Fruit fly (Drosophila melanogaster) whole organism, embryonic: Measurements from ENCODE around the gene CG6839.

Source experiments
- Bdp1 ChIP-seq: fragments of 200-800 bp; sonication (Bioruptor generic); optimal IDR thresholded peaks from 3 replicates; lab custom pipeline; 2016; ENCODE audit warnings: missing biosample characterization, missing genetic modification characterization
- CG10147 ChIP-seq: fragments of 200-800 bp; sonication (Bioruptor generic); optimal IDR thresholded peaks from 2 replicates; lab custom pipeline; 2019; ENCODE audit warnings: missing biosample characterization, mild to moderate bottlenecking, missing genetic modification characterization, moderate library complexity
- CG10209 ChIP-seq: fragments of 200-800 bp; sonication (Bioruptor generic); optimal IDR thresholded peaks from 3 replicates; lab custom pipeline; 2017; ENCODE audit warnings: missing biosample characterization, mild to moderate bottlenecking, missing genetic modification characterization, missing genetic modification reagents
- CG10654 ChIP-seq: fragments of 200-800 bp; sonication (Bioruptor generic); optimal IDR thresholded peaks from 2 replicates; lab custom pipeline; 2016; ENCODE audit warnings: missing biosample characterization, missing genetic modification characterization
- CG10959 ChIP-seq: fragments of 200-800 bp; sonication (Bioruptor generic); IDR thresholded peaks from 2 replicates; pipeline ENCODE4 v1.3.6; 2022; ENCODE audit warnings: missing biosample characterization, missing genetic modification characterization
- CG10979 ChIP-seq: fragments of 200-800 bp; sonication (Bioruptor generic); optimal IDR thresholded peaks from 2 replicates; lab custom pipeline; 2018; ENCODE audit warnings: missing biosample characterization, mild to moderate bottlenecking, missing genetic modification characterization, moderate library complexity
- CG14441 ChIP-seq: fragments of 200-800 bp; sonication (Bioruptor generic); IDR thresholded peaks from 2 replicates; pipeline ENCODE4 v1.3.6; 2022; ENCODE audit warnings: missing biosample characterization, missing genetic modification characterization
- CG14710 ChIP-seq: fragments of 200-800 bp; sonication (Bioruptor generic); optimal IDR thresholded peaks from 3 replicates; lab custom pipeline; 2019; ENCODE audit warnings: missing biosample characterization, mild to moderate bottlenecking, missing genetic modification characterization, moderate library complexity
- CG15269 ChIP-seq: fragments of 200-800 bp; sonication (Bioruptor generic); optimal IDR thresholded peaks from 2 replicates; lab custom pipeline; 2018; ENCODE audit warnings: missing biosample characterization, mild to moderate bottlenecking, missing genetic modification characterization, moderate library complexity
- CG17328 ChIP-seq: fragments of 200-800 bp; sonication (Bioruptor generic); IDR thresholded peaks from 2 replicates; pipeline ENCODE4 v1.3.6; 2022; ENCODE audit warnings: missing biosample characterization, missing genetic modification characterization
- CG17361 ChIP-seq: fragments of 200-800 bp; sonication (Bioruptor generic); IDR thresholded peaks from 3 replicates; pipeline ENCODE4 v1.3.6; 2022; ENCODE audit warnings: missing biosample characterization, missing genetic modification characterization
- CG17829 ChIP-seq: fragments of 200-800 bp; optimal IDR thresholded peaks from 2 replicates; lab custom pipeline; 2019; ENCODE audit warnings: missing biosample characterization, mild to moderate bottlenecking, missing genetic modification characterization, moderate library complexity
- CG17912 ChIP-seq: fragments of 200-800 bp; sonication (Bioruptor generic); optimal IDR thresholded peaks from 2 replicates; lab custom pipeline; 2018; ENCODE audit warnings: missing biosample characterization, mild to moderate bottlenecking, missing genetic modification characterization
- CG18599 ChIP-seq: fragments of 200-800 bp; sonication (Bioruptor generic); optimal IDR thresholded peaks from 3 replicates; lab custom pipeline; 2017; ENCODE audit warnings: missing biosample characterization, missing genetic modification characterization, mild to moderate bottlenecking, moderate library complexity, missing genetic modification reagents
- CG3281 ChIP-seq: fragments of 200-800 bp; sonication (Bioruptor generic); optimal IDR thresholded peaks from 3 replicates; lab custom pipeline; 2017; ENCODE audit warnings: missing biosample characterization, mild to moderate bottlenecking, missing genetic modification characterization
- CG3995 ChIP-seq: fragments of 200-800 bp; sonication (Bioruptor generic); optimal IDR thresholded peaks from 3 replicates; lab custom pipeline; 2016; ENCODE audit warnings: missing biosample characterization, missing genetic modification characterization
- CG4617 ChIP-seq: fragments of 200-800 bp; sonication (Bioruptor generic); optimal IDR thresholded peaks from 3 replicates; lab custom pipeline; 2016; ENCODE audit warnings: missing biosample characterization, missing genetic modification characterization, borderline replicate concordance
- CG5180 ChIP-seq: fragments of 200-800 bp; sonication (Bioruptor generic); optimal IDR thresholded peaks from 3 replicates; lab custom pipeline; 2017; ENCODE audit warnings: missing biosample characterization, missing genetic modification characterization, mild to moderate bottlenecking, moderate library complexity, missing genetic modification reagents
- CG6683 ChIP-seq: fragments of 200-800 bp; sonication (Bioruptor generic); optimal IDR thresholded peaks from 2 replicates; lab custom pipeline; 2017; ENCODE audit warnings: missing biosample characterization, mild to moderate bottlenecking, missing genetic modification characterization, missing genetic modification reagents
- CG7556 ChIP-seq: fragments of 200-800 bp; sonication (Bioruptor generic); optimal IDR thresholded peaks from 2 replicates; lab custom pipeline; 2017; ENCODE audit warnings: missing biosample characterization, mild to moderate bottlenecking, missing genetic modification characterization
- CTCF ChIP-seq: fragments of 200-800 bp; sonication (Bioruptor generic); optimal IDR thresholded peaks from 2 replicates; lab custom pipeline; 2017; ENCODE audit warnings: missing biosample characterization, mild to moderate bottlenecking, missing genetic modification characterization, moderate library complexity
- CoRest ChIP-seq: fragments of 200-800 bp; sonication (Bioruptor generic); optimal IDR thresholded peaks from 3 replicates; lab custom pipeline; 2018; ENCODE audit warnings: missing biosample characterization, mild to moderate bottlenecking, missing genetic modification characterization, moderate library complexity
- Deaf1 ChIP-seq: fragments of 200-800 bp; optimal IDR thresholded peaks from 3 replicates; lab custom pipeline; 2019; ENCODE audit warnings: missing biosample characterization, mild to moderate bottlenecking, missing genetic modification characterization, moderate library complexity
- Hr51 ChIP-seq, 2 experiments: fragments of 200-800 bp; sonication (Bioruptor generic); optimal IDR thresholded peaks; 2 replicates in 1 of 2; 3 replicates in 1 of 2; lab custom pipeline; 2016 to 2018; ENCODE audit warnings: missing biosample characterization in 2 of 2, missing genetic modification characterization in 2 of 2, mild to moderate bottlenecking in 1 of 2, moderate library complexity in 1 of 2
- Hsf ChIP-seq: fragments of 200-800 bp; sonication (Bioruptor generic); optimal IDR thresholded peaks from 3 replicates; lab custom pipeline; 2016; ENCODE audit warnings: missing biosample characterization, missing genetic modification characterization
- Lim3 ChIP-seq: fragments of 200-800 bp; sonication (Bioruptor generic); IDR thresholded peaks from 2 replicates; pipeline ENCODE4 v1.3.6; 2022; ENCODE audit warnings: missing biosample characterization, missing genetic modification characterization
- Oli ChIP-seq: fragments of 200-800 bp; sonication (Bioruptor generic); optimal IDR thresholded peaks from 2 replicates; lab custom pipeline; 2018; ENCODE audit warnings: missing biosample characterization, mild to moderate bottlenecking, missing genetic modification characterization, moderate library complexity
- Poxn ChIP-seq: fragments of 200-800 bp; sonication (Bioruptor generic); IDR thresholded peaks from 2 replicates; pipeline ENCODE4 v1.3.6; 2022; ENCODE audit warnings: missing biosample characterization, missing genetic modification characterization
- Rfx ChIP-seq: fragments of 200-800 bp; sonication (Bioruptor generic); IDR thresholded peaks from 2 replicates; pipeline ENCODE4 v1.3.6; 2022; ENCODE audit warnings: missing biosample characterization, missing genetic modification characterization
- Rx ChIP-seq: fragments of 200-800 bp; sonication (Bioruptor generic); IDR thresholded peaks from 2 replicates; pipeline ENCODE4 v1.3.6; 2022; ENCODE audit warnings: missing biosample characterization, missing genetic modification characterization
- Taf1 ChIP-seq: fragments of 200-800 bp; sonication (Bioruptor generic); IDR thresholded peaks from 2 replicates; pipeline ENCODE4 v1.3.6; 2022; ENCODE audit warnings: missing biosample characterization, missing genetic modification characterization
- Vsx1 ChIP-seq: fragments of 200-800 bp; sonication (Bioruptor generic); optimal IDR thresholded peaks from 2 replicates; lab custom pipeline; 2017; ENCODE audit warnings: missing biosample characterization, mild to moderate bottlenecking, missing genetic modification characterization, missing genetic modification reagents
- bigmax ChIP-seq: fragments of 200-800 bp; sonication (Bioruptor generic); optimal IDR thresholded peaks from 2 replicates; lab custom pipeline; 2018; ENCODE audit warnings: missing biosample characterization, mild to moderate bottlenecking, missing genetic modification characterization
- bsh ChIP-seq, 2 experiments: fragments of 200-800 bp; sonication (Bioruptor generic); optimal IDR thresholded peaks; 2 replicates each; lab custom pipeline; 2017 to 2018; ENCODE audit warnings: mild to moderate bottlenecking in 2 of 2, missing biosample characterization in 2 of 2, missing genetic modification characterization in 2 of 2, moderate library complexity in 1 of 2
- dmrt11E ChIP-seq: fragments of 200-800 bp; sonication (Bioruptor generic); optimal IDR thresholded peaks from 3 replicates; lab custom pipeline; 2018; ENCODE audit warnings: missing biosample characterization, mild to moderate bottlenecking, missing genetic modification characterization, moderate library complexity
- fd3F ChIP-seq: fragments of 200-800 bp; sonication (Bioruptor generic); optimal IDR thresholded peaks from 2 replicates; lab custom pipeline; 2018; ENCODE audit warnings: missing biosample characterization, mild to moderate bottlenecking, missing genetic modification characterization, moderate library complexity
- hb ChIP-seq: fragments of 200-800 bp; sonication (Bioruptor generic); IDR thresholded peaks from 3 replicates; pipeline ENCODE4 v1.3.6; 2022; ENCODE audit warnings: missing biosample characterization, missing genetic modification characterization; ENCODE audit not compliant: partially characterized antibody
- kni ChIP-seq: fragments of 200-800 bp; sonication (Bioruptor generic); optimal IDR thresholded peaks from 3 replicates; lab custom pipeline; 2017; ENCODE audit warnings: mild to moderate bottlenecking, missing biosample characterization, missing genetic modification reagents, missing genetic modification characterization
- knrl ChIP-seq: fragments of 200-800 bp; sonication (Bioruptor generic); IDR thresholded peaks from 3 replicates; pipeline ENCODE4 v1.3.6; 2022; ENCODE audit warnings: missing biosample characterization, missing genetic modification characterization; ENCODE audit not compliant: partially characterized antibody
- mld ChIP-seq: fragments of 200-800 bp; sonication (Bioruptor generic); IDR thresholded peaks from 3 replicates; pipeline ENCODE4 v1.3.6; 2022; ENCODE audit warnings: missing biosample characterization, missing genetic modification characterization; ENCODE audit not compliant: partially characterized antibody
- pan ChIP-seq, 4 experiments: fragments of >200 bp in 3 of 4; fragments of 200-800 bp in 1 of 4; sonication (Bioruptor generic) in 1 of 4; optimal IDR thresholded peaks in 3 of 4; IDR thresholded peaks in 1 of 4; 2 replicates each; pipeline versions ENCODE4 v1.3.6 to Lab custom; 2017 to 2022; ENCODE audit warnings: missing biosample characterization in 2 of 4, missing genetic modification characterization in 2 of 4, mixed read lengths in 1 of 4
- phol ChIP-seq: fragments of 200-800 bp; sonication (Bioruptor generic); optimal IDR thresholded peaks from 3 replicates; lab custom pipeline; 2018; ENCODE audit warnings: missing biosample characterization, mild to moderate bottlenecking, missing genetic modification characterization, moderate library complexity
- sens ChIP-seq: fragments of 200-800 bp; sonication (Bioruptor generic); peaks from one replicate; lab custom pipeline; 2016; ENCODE audit warnings: missing biosample characterization, missing genetic modification characterization
- slbo ChIP-seq: fragments of 200-800 bp; sonication (Bioruptor generic); IDR thresholded peaks from 2 replicates; pipeline ENCODE4 v1.3.6; 2022; ENCODE audit warnings: missing biosample characterization, missing genetic modification characterization
- sug ChIP-seq: fragments of 200-800 bp; optimal IDR thresholded peaks from 2 replicates; lab custom pipeline; 2019; ENCODE audit warnings: missing biosample characterization, mild to moderate bottlenecking, missing genetic modification characterization, moderate library complexity
- trem ChIP-seq: fragments of 200-800 bp; optimal IDR thresholded peaks from 3 replicates; lab custom pipeline; 2019; ENCODE audit warnings: missing biosample characterization, mild to moderate bottlenecking, missing genetic modification characterization, moderate library complexity
- twi ChIP-seq: fragments of 200-800 bp; optimal IDR thresholded peaks from 2 replicates; lab custom pipeline; 2019; ENCODE audit warnings: missing biosample characterization, mild to moderate bottlenecking, missing genetic modification characterization, moderate library complexity
- wek ChIP-seq: fragments of 200-800 bp; sonication (Bioruptor generic); optimal IDR thresholded peaks from 3 replicates; lab custom pipeline; 2018; ENCODE audit warnings: missing biosample characterization, mild to moderate bottlenecking, missing genetic modification characterization, moderate library complexity
- zen ChIP-seq: fragments of 200-800 bp; sonication (Bioruptor generic); optimal IDR thresholded peaks from 3 replicates; lab custom pipeline; 2018; ENCODE audit warnings: missing biosample characterization, mild to moderate bottlenecking, missing genetic modification characterization, moderate library complexity

The CG6839 gene

dm6 chr3L:18901411-18901810 lies 16.0 kb upstream of the CG6839 start, which contains the start of the genes arx and CG6843 (continued):
- no peak for TF ChIP-seq CG10959 (GFP tag; lab: Robert Waterston, UW)
- no peak for TF ChIP-seq sug
- peak; percentile 41 for TF ChIP-seq phol
- no peak for TF ChIP-seq slbo (GFP tag; lab: Robert Waterston, UW)
- no peak for TF ChIP-seq CG10654 (GFP tag; lab: Kevin White, UChicago)
- no peak for TF ChIP-seq pan (optimal IDR thresholded peaks at IDR 0.05; lab: Kevin White, UChicago)
- TF ChIP-seq pan (GFP tag; optimal IDR thresholded peaks at IDR 0.05 in 1 of 2, IDR thresholded peaks at IDR 0.05 in 1 of 2) = no peak
- no peak for TF ChIP-seq Hr51 (GFP tag; optimal IDR thresholded peaks at IDR 0.05; lab: Kevin White, UChicago)
- no peak for TF ChIP-seq Deaf1 (tag; lab: Kevin White, UChicago)
- no peak for TF ChIP-seq CG6683 (GFP tag; lab: Kevin White, UChicago)
- TF ChIP-seq CG17361 = no peak
- peak; percentile 85; the same call in 2 of the 3 replicates for TF ChIP-seq mld (GFP tag; lab: Robert Waterston, UW)
- no peak for TF ChIP-seq CG18599 (GFP tag; lab: Kevin White, UChicago)
- TF ChIP-seq CG17328 (GFP tag; lab: Robert Waterston, UW) = no peak
- TF ChIP-seq Poxn (GFP tag; lab: Robert Waterston, UW) = no peak
- TF ChIP-seq CG14441 (GFP tag; lab: Robert Waterston, UW) = no peak
- TF ChIP-seq bigmax (GFP tag; lab: Kevin White, UChicago) = no peak
- TF ChIP-seq Hsf (GFP tag; lab: Kevin White, UChicago) = no peak
- peak; percentile 47 for TF ChIP-seq CG14710 (tag; lab: Kevin White, UChicago)
- no peak for TF ChIP-seq Vsx1 (GFP tag; lab: Kevin White, UChicago)
- no peak for TF ChIP-seq CG17912 (GFP tag; lab: Kevin White, UChicago)
- TF ChIP-seq twi = no peak
- peak; percentile 14 for TF ChIP-seq CoRest (tag; lab: Kevin White, UChicago)
- TF ChIP-seq Bdp1 (GFP tag; lab: Kevin White, UChicago) = no peak
- TF ChIP-seq CG15269 = no peak
- TF ChIP-seq CG10147 (GFP tag; lab: Kevin White, UChicago) = no peak
- no peak for TF ChIP-seq Taf1 (GFP tag; lab: Robert Waterston, UW)
- TF ChIP-seq trem (tag; lab: Kevin White, UChicago) = peak; percentile 70
- no peak for TF ChIP-seq CG10209 (GFP tag; lab: Kevin White, UChicago)
- peak; percentile 70 for TF ChIP-seq sens (GFP tag; lab: Kevin White, UChicago)
- no peak for TF ChIP-seq wek (GFP tag; lab: Kevin White, UChicago)
- no peak for TF ChIP-seq zen (tag; lab: Kevin White, UChicago)
- TF ChIP-seq CTCF (GFP tag; lab: Kevin White, UChicago) = peak; percentile 4
- no peak for TF ChIP-seq dmrt11E (tag; lab: Kevin White, UChicago)
- TF ChIP-seq Lim3 = no peak
- no peak for TF ChIP-seq kni (GFP tag; lab: Kevin White, UChicago)

dm6 chr3L:18904772-18905601 lies 12.4 kb upstream of the CG6839 start, which contains the start of the genes CSN1b and Prp6:
Gene CSN1b, minus strand, starts transcription at chr3L:18904930.
Gene Prp6, plus strand, starts transcription at chr3L:18905372.
- TF ChIP-seq hb (GFP tag; lab: Robert Waterston, UW) (no peak), CG17829 (tag; lab: Kevin White, UChicago) (no peak), CG3995 (GFP tag; lab: Kevin White, UChicago) (peak; percentile 82), fd3F (GFP tag; lab: Kevin White, UChicago) (no peak), bsh (GFP tag; optimal IDR thresholded peaks at IDR 0.05; lab: Kevin White, UChicago) (no peak), CG7556 (GFP tag; lab: Kevin White, UChicago) (no peak), Rfx (GFP tag; lab: Robert Waterston, UW) (peak; percentile 38; the same call in 1 of the 2 replicates), CG10979 (no peak), CG4617 (peak; percentile 16), Oli (tag; lab: Kevin White, UChicago) (no peak), CG3281 (GFP tag; lab: Kevin White, UChicago) (no peak), CG5180 (no peak), knrl (GFP tag; lab: Robert Waterston, UW) (peak; percentile 67; the same call in 2 of the 3 replicates), Rx (no peak)
